Worm (Caenorhabditis elegans): ENCODE measurements around the gene alh-10.

Gene alh-10

ce11 chrX:7155879-7156278 is 12.4 kb upstream of the alh-10 start, which contains the start of gene C54D1.7:
C54D1.7 (minus strand) TSS chrX:7156035.
- peak; percentile 29 for TF ChIP-seq blmp-1 (tag; optimal IDR thresholded peaks at IDR 0.05)
- TF ChIP-seq nhr-85 (tag), result peak; percentile 72
- no peak for TF ChIP-seq lin-35 (GFP tag; optimal IDR thresholded peaks at IDR 0.05)
- peak in 1 of 6 experiments; percentile 46 for TF ChIP-seq elt-3 (tag; optimal IDR thresholded peaks at IDR 0.05)

DNA sequence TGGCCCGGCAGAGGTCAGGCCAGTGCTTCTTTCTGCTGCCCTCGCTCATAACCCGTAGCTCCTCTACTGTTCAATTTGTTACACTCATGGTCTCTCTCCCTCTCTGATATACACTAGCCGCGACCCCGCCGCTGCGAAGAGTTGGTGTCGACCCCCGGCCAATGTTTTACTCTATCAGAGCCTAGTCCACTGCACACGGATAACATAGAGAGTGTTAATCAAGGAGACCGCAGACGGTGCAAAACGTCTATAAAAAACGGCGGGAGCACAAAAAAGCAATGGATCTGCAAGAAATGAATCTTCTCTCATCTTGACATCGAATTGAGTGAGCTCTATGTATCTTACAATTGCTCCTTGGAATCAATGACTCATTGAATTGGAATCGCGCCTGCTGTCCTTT is 10.0 kb upstream of the alh-10 start:
- TF ChIP-seq pax-3 (tag; optimal IDR thresholded peaks at IDR 0.05) (no peak), nhr-76 (tag; optimal IDR thresholded peaks at IDR 0.05) (no peak), nhr-28 (tag; optimal IDR thresholded peaks at IDR 0.05) (no peak), swsn-7 (tag; optimal IDR thresholded peaks at IDR 0.05) (peak; percentile 2), fkh-10 (GFP tag; optimal IDR thresholded peaks at IDR 0.05) (no peak), nhr-19 (GFP tag; conservative IDR thresholded peaks at IDR 0.05) (no peak), dsc-1 (tag; optimal IDR thresholded peaks at IDR 0.05) (peak; percentile 66), ets-5 (GFP tag; IDR thresholded peaks at IDR 0.05) (no peak), lin-35 (GFP tag; optimal IDR thresholded peaks at IDR 0.05) (no peak), dpl-1 (GFP tag; optimal IDR thresholded peaks at IDR 0.05) (peak in 2 of 3 experiments; percentile 2 to 22), fkh-8 (tag; optimal IDR thresholded peaks at IDR 0.05) (no peak), nhr-71 (tag; optimal IDR thresholded peaks at IDR 0.05) (peak; percentile 68), xbp-1 (tag; optimal IDR thresholded peaks at IDR 0.05) (no peak), pqm-1 (tag; optimal IDR thresholded peaks at IDR 0.05) (no peak), nhr-11 (tag; optimal IDR thresholded peaks at IDR 0.05) (no peak), unc-130 (tag; optimal IDR thresholded peaks at IDR 0.05) (peak; percentile 44), rnt-1 (tag; optimal IDR thresholded peaks at IDR 0.05) (peak; percentile 65), ztf-4 (tag; optimal IDR thresholded peaks at IDR 0.05) (no peak), nhr-20 (tag; optimal IDR thresholded peaks at IDR 0.05) (no peak), lir-3 (tag; optimal IDR thresholded peaks at IDR 0.05; ENCODE audit: poor library complexity) (no peak), pag-3 (tag; optimal IDR thresholded peaks at IDR 0.05; ENCODE audit: borderline replicate concordance, insufficient read depth) (no peak), unc-62 (GFP tag; optimal IDR thresholded peaks at IDR 0.05) (no peak), C34B4.2 (tag; optimal IDR thresholded peaks at IDR 0.05) (no peak), mdl-1 (tag; optimal IDR thresholded peaks at IDR 0.05) (no peak), ztf-11 (tag; optimal IDR thresholded peaks at IDR 0.05) (no peak), lsy-2 (tag; optimal IDR thresholded peaks at IDR 0.05) (no peak), elt-3 (tag; optimal IDR thresholded peaks at IDR 0.05) (no peak), ceh-88 (GFP tag; IDR thresholded peaks at IDR 0.05) (no peak), fkh-4 (tag; optimal IDR thresholded peaks at IDR 0.05; ENCODE audit: borderline replicate concordance) (no peak), lin-39 (tag; optimal IDR thresholded peaks at IDR 0.05) (no peak), mep-1 (tag; optimal IDR thresholded peaks at IDR 0.05) (no peak), lin-13 (GFP tag; optimal IDR thresholded peaks at IDR 0.05) (no peak), sptf-1 (tag; optimal IDR thresholded peaks at IDR 0.05) (no peak), nhr-90 (tag; optimal IDR thresholded peaks at IDR 0.05; ENCODE audit: poor library complexity) (no peak), irx-1 (tag; optimal IDR thresholded peaks at IDR 0.05) (no peak), aly-2 (tag; optimal IDR thresholded peaks at IDR 0.05) (no peak), tlp-1 (tag; optimal IDR thresholded peaks at IDR 0.05) (no peak), nhr-237 (tag; optimal IDR thresholded peaks at IDR 0.05) (no peak), ceh-63 (GFP tag; optimal IDR thresholded peaks at IDR 0.05) (no peak), C04F5.9 (tag; optimal IDR thresholded peaks at IDR 0.05) (no peak), lin-15B (tag; optimal IDR thresholded peaks at IDR 0.05) (no peak), aha-1 (tag; optimal IDR thresholded peaks at IDR 0.05) (no peak), C16A3.4 (tag; optimal IDR thresholded peaks at IDR 0.05) (no peak), ceh-90 (tag; optimal IDR thresholded peaks at IDR 0.05) (no peak), ama-1 (optimal IDR thresholded peaks at IDR 0.05) (no peak), jun-1 (tag; optimal IDR thresholded peaks at IDR 0.05) (no peak), egl-13 (tag; optimal IDR thresholded peaks at IDR 0.05) (no peak), isw-1 (GFP tag; IDR thresholded peaks at IDR 0.05) (no peak), blmp-1 (tag; optimal IDR thresholded peaks at IDR 0.05) (no peak), efl-1 (optimal IDR thresholded peaks at IDR 0.05) (peak in 1 of 2 experiments; percentile 17), efl-1 (GFP tag; optimal IDR thresholded peaks at IDR 0.05 in 1 of 2) (peak in 1 of 2 experiments; percentile 90)

Measured in whole organism, L1 larva.